Fruit fly (Drosophila melanogaster): ENCODE data around the gene CG32269.

Gene CG32269

dm6 chr3L:3164951-3165350 lies 43.8 kb downstream of the CG32269 start, which contains the start of gene CG32280 (continued):
- TF ChIP-seq Med (GFP tag) = peak; percentile 87
- peak; percentile 76 for TF ChIP-seq CG2116 (GFP tag; optimal IDR thresholded peaks at IDR 0.05)
- TF ChIP-seq NC2α (GFP tag; optimal IDR thresholded peaks at IDR 0.05) = no peak
- TF ChIP-seq crol (GFP tag; IDR thresholded peaks at IDR 0.05) = no peak
- peak; percentile 81 for TF ChIP-seq nerfin-2 (GFP tag; IDR thresholded peaks at IDR 0.05; ENCODE audit: partially characterized antibody)
- no peak for TF ChIP-seq hkb (optimal IDR thresholded peaks at IDR 0.05)
- no peak for TF ChIP-seq hkb (GFP tag; IDR thresholded peaks at IDR 0.05)
- TF ChIP-seq CG15514 (GFP tag; optimal IDR thresholded peaks at IDR 0.05) = peak; percentile 72
- no peak for TF ChIP-seq CG7928 (GFP tag; optimal IDR thresholded peaks at IDR 0.05)
- no peak for TF ChIP-seq chif (GFP tag; optimal IDR thresholded peaks at IDR 0.05)
- TF ChIP-seq TFAM (GFP tag; optimal IDR thresholded peaks at IDR 0.05) = no peak
- no peak for TF ChIP-seq Ets65A (GFP tag)
- peak; percentile 38 for TF ChIP-seq nmo (GFP tag; optimal IDR thresholded peaks at IDR 0.05)
- TF ChIP-seq mirr (GFP tag; optimal IDR thresholded peaks at IDR 0.05) = peak; percentile 0
- peak; percentile 87; the same call in 2 of the 3 replicates for TF ChIP-seq Opbp (GFP tag; IDR thresholded peaks at IDR 0.05; ENCODE audit: partially characterized antibody)
- no peak for TF ChIP-seq CG18262 (tag; optimal IDR thresholded peaks at IDR 0.05)
- TF ChIP-seq cg (GFP tag; optimal IDR thresholded peaks at IDR 0.05) = no peak
- peak; percentile 40; the same call in 1 of the 2 replicates for TF ChIP-seq Atf6 (GFP tag; IDR thresholded peaks at IDR 0.05)
- peak in 1 of 2 experiments; percentile 11 for TF ChIP-seq insv (GFP tag; optimal IDR thresholded peaks at IDR 0.05)
- TF ChIP-seq CG1603 (tag; optimal IDR thresholded peaks at IDR 0.05) = peak; percentile 68
- no peak for TF ChIP-seq repo (GFP tag; optimal IDR thresholded peaks at IDR 0.05)
- TF ChIP-seq Bgb (GFP tag; IDR thresholded peaks at IDR 0.05; ENCODE audit: partially characterized antibody) = peak; percentile 95
- peak; percentile 91 for TF ChIP-seq bbx (GFP tag; IDR thresholded peaks at IDR 0.05; ENCODE audit: partially characterized antibody)
- no peak for TF ChIP-seq CG10147 (GFP tag; optimal IDR thresholded peaks at IDR 0.05)
- peak; percentile 80 for TF ChIP-seq Sry-δ (GFP tag; optimal IDR thresholded peaks at IDR 0.05)
- no peak for TF ChIP-seq Hr3 (GFP tag; optimal IDR thresholded peaks at IDR 0.05)
- peak; percentile 65 for TF ChIP-seq CG12659 (GFP tag; optimal IDR thresholded peaks at IDR 0.05)
- TF ChIP-seq Nf-YC (tag; optimal IDR thresholded peaks at IDR 0.05) = peak; percentile 20
- no peak for TF ChIP-seq CG10209 (GFP tag; optimal IDR thresholded peaks at IDR 0.05)
- TF ChIP-seq CG2712 (tag; optimal IDR thresholded peaks at IDR 0.05) = peak; percentile 49
- TF ChIP-seq cad (GFP tag; optimal IDR thresholded peaks at IDR 0.05) = no peak
- TF ChIP-seq Mad (GFP tag; optimal IDR thresholded peaks at IDR 0.05) = peak; percentile 10
- peak; percentile 61 for TF ChIP-seq gro (GFP tag; optimal IDR thresholded peaks at IDR 0.05)
- peak; percentile 84 for TF ChIP-seq MESR4 (GFP tag; optimal IDR thresholded peaks at IDR 0.05)
- TF ChIP-seq D19B (GFP tag; optimal IDR thresholded peaks at IDR 0.05) = peak; percentile 22
- peak; percentile 62 for TF ChIP-seq row (GFP tag; IDR thresholded peaks at IDR 0.05)
- no peak for TF ChIP-seq Aef1 (GFP tag; IDR thresholded peaks at IDR 0.05)
- TF ChIP-seq Antp (GFP tag; optimal IDR thresholded peaks at IDR 0.05) = peak; percentile 35
- 0 out of 3 replicates have a peak, but pooled peaks have one; percentile 6 for TF ChIP-seq CG2199 (GFP tag; IDR thresholded peaks at IDR 0.05)
- TF ChIP-seq HmgD (GFP tag; optimal IDR thresholded peaks at IDR 0.05) = peak; percentile 68
- peak; percentile 33 for TF ChIP-seq Max (GFP tag; optimal IDR thresholded peaks at IDR 0.05)
- no peak for TF ChIP-seq sima (GFP tag; optimal IDR thresholded peaks at IDR 0.05)
- no peak for TF ChIP-seq MTF-1 (GFP tag; optimal IDR thresholded peaks at IDR 0.05; ENCODE audit: borderline replicate concordance)
- TF ChIP-seq Doc3 (GFP tag; IDR thresholded peaks at IDR 0.05; ENCODE audit: partially characterized antibody) = peak; percentile 74
- no peak for TF ChIP-seq ro (GFP tag; IDR thresholded peaks at IDR 0.05)
- TF ChIP-seq CG6765 (GFP tag; optimal IDR thresholded peaks at IDR 0.05) = peak; percentile 20
- TF ChIP-seq CG14667 (GFP tag; IDR thresholded peaks at IDR 0.05) = no peak
- TF ChIP-seq hbn (GFP tag; IDR thresholded peaks at IDR 0.05; ENCODE audit: partially characterized antibody) = peak; percentile 91
- no peak for TF ChIP-seq Meics (GFP tag; optimal IDR thresholded peaks at IDR 0.05)
- peak; percentile 85 for TF ChIP-seq tna (GFP tag; IDR thresholded peaks at IDR 0.05; ENCODE audit: partially characterized antibody)
- peak; percentile 29 for TF ChIP-seq phol (tag; optimal IDR thresholded peaks at IDR 0.05)
